Worm (Caenorhabditis elegans) whole organism, young adult: Measurements from ENCODE around the gene samt-1.

Experiments used
- let-526 ChIP-seq: fragments of 200-800 bp; sonication (Bioruptor generic); IDR thresholded peaks from 2 replicates; pipeline ENCODE4 v1.3.6; 2022; ENCODE audit warnings: missing genetic modification reagents, missing genetic modification characterization, missing compliant biosample characterization
- mel-28 ChIP-seq: sonication (generic microtip); optimal IDR thresholded peaks from 2 replicates; lab custom pipeline; 2016; ENCODE audit warnings: borderline replicate concordance, mild to moderate bottlenecking, missing genetic modification characterization, missing compliant biosample characterization
- mxl-1 ChIP-seq: sonication (generic microtip); optimal IDR thresholded peaks from 2 replicates; lab custom pipeline; 2016; ENCODE audit warnings: missing genetic modification characterization, missing compliant biosample characterization
- nfyb-1 ChIP-seq: fragments of 200-800 bp; sonication (Bioruptor generic); IDR thresholded peaks from 2 replicates; pipeline ENCODE4 v1.3.6; 2022; ENCODE audit warnings: missing genetic modification reagents, missing genetic modification characterization, missing compliant biosample characterization
- nhr-90 ChIP-seq: sonication (generic microtip); optimal IDR thresholded peaks from 2 replicates; lab custom pipeline; 2016; ENCODE audit warnings: missing genotype, mild to moderate bottlenecking, missing genetic modification characterization, missing compliant biosample characterization
- pbrm-1 ChIP-seq: fragments of 200-800 bp; sonication (Bioruptor generic); IDR thresholded peaks from 2 replicates; pipeline ENCODE4 v1.3.6; 2022; ENCODE audit warnings: missing genetic modification reagents, missing genetic modification characterization, missing compliant biosample characterization
- pha-4 ChIP-seq: fragments of 150-350 bp; sonication (generic microtip); optimal IDR thresholded peaks from 2 replicates; lab custom pipeline; 2014; ENCODE audit warnings: missing biosample characterization, missing genetic modification reagents, missing genetic modification characterization
- somi-1 ChIP-seq: fragments of 200-800 bp; sonication (Bioruptor generic); optimal IDR thresholded peaks from 2 replicates; lab custom pipeline; 2018; ENCODE audit warnings: mild to moderate bottlenecking, missing genetic modification characterization, missing compliant biosample characterization

ce11 chrIV:2959798-2960197, 28.6 kb downstream of the samt-1 start, which contains the start of gene ser-6:
- TF ChIP-seq pbrm-1 (GFP tag; lab: Robert Waterston, UW) (no peak), mel-28 (tag; lab: Kevin White, UChicago) (no peak), somi-1 (no peak), pha-4 (tag; lab: Kevin White, UChicago) (no peak), nfyb-1 (no peak), nhr-90 (tag; lab: Kevin White, UChicago) (no peak), mxl-1 (no peak), let-526 (no peak)
